Fruit fly (Drosophila melanogaster): ENCODE measurements around the gene Gyc32E.

- TF ChIP-seq usp (GFP tag; optimal IDR thresholded peaks at IDR 0.05) (no peak), pan (optimal IDR thresholded peaks at IDR 0.05) (no peak), Dll (optimal IDR thresholded peaks at IDR 0.05) (no peak), psq (optimal IDR thresholded peaks at IDR 0.05) (no peak), EcR (GFP tag; optimal IDR thresholded peaks at IDR 0.05) (no peak), CG8478 (optimal IDR thresholded peaks at IDR 0.05) (no peak)
Observed at dm6 chr2L:11171615-11172356, 22.9 kb upstream of the Gyc32E start, which contains the start of gene Vm32E.
